Fruit fly (Drosophila melanogaster): Measurements from ENCODE around the gene Vha100-1.

Vha100-1 gene

DNA sequence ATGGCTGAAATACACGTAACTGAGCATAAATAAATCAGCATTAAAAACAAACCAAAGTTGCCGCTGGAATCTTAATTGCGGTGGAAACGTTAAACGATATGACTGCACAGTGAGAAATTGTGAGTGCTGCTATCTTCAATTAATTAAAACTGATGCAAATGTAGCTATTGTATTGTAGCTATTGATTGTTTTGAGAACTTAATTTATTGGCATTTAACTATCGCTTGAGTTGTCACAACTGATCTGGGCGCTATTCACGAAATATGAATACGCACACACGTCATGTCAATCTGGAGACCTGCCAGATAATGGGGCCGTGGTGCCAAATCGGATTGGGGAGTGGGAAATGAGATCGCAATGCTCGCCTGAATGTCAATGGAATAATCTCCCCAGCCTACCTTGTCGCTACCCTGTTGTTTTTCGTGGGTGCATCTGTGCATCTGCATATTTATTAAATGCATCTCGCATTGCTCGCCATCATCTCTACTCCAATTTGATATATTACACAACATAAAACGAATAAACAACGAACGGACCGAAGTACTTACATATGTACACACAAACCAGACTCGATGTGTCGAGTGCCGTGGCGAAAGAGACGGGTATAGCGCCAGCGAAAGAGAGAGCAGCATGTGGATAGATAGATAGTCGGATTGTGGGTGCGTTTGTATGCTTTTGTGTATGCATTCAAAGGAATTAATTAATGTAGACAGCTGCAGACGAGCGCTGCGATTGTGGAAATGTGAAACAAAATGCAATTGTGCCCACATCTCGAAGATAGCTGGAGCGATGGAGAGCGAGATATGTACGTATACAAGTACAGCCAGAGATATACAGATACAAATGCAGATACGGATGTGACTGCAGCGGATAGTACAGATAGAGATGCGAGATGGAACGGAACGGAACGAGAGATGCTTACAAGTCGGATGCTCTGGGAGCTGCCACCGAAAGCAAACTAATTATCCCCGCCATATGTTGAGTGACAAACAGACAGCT, 47.2 kb upstream of the Vha100-1 start (continued):
- TF ChIP-seq spab (GFP tag; optimal IDR thresholded peaks at IDR 0.05) (peak; percentile 31), CG6854 (GFP tag; optimal IDR thresholded peaks at IDR 0.05) (no peak), CG8632 (GFP tag; optimal IDR thresholded peaks at IDR 0.05) (peak; percentile 33), fkh (GFP tag; optimal IDR thresholded peaks at IDR 0.05) (peak; percentile 88), CG31627 (GFP tag; optimal IDR thresholded peaks at IDR 0.05) (peak; percentile 34), Eip75B (GFP tag; optimal IDR thresholded peaks at IDR 0.05) (peak; percentile 3), CG6276 (GFP tag; optimal IDR thresholded peaks at IDR 0.05) (no peak), CG10669 (GFP tag; optimal IDR thresholded peaks at IDR 0.05) (peak; percentile 47), Smox (GFP tag; optimal IDR thresholded peaks at IDR 0.05) (peak; percentile 50), acj6 (GFP tag; optimal IDR thresholded peaks at IDR 0.05) (peak; percentile 46), CG8119 (GFP tag; IDR thresholded peaks at IDR 0.05) (no peak)

- no peak for TF ChIP-seq Hr38 (GFP tag; optimal IDR thresholded peaks at IDR 0.05)
- peak; percentile 49 for TF ChIP-seq fkh (GFP tag; optimal IDR thresholded peaks at IDR 0.05)
- no peak for TF ChIP-seq Eip75B (GFP tag; optimal IDR thresholded peaks at IDR 0.05)
- peak in 1 of 2 experiments; percentile 63 for TF ChIP-seq ss (GFP tag; optimal IDR thresholded peaks at IDR 0.05)
- TF ChIP-seq lz (GFP tag; optimal IDR thresholded peaks at IDR 0.05) = no peak
These were observed 44.1 kb upstream of the Vha100-1 start for dm6 chr3R:29086896-29087295.

DNA sequence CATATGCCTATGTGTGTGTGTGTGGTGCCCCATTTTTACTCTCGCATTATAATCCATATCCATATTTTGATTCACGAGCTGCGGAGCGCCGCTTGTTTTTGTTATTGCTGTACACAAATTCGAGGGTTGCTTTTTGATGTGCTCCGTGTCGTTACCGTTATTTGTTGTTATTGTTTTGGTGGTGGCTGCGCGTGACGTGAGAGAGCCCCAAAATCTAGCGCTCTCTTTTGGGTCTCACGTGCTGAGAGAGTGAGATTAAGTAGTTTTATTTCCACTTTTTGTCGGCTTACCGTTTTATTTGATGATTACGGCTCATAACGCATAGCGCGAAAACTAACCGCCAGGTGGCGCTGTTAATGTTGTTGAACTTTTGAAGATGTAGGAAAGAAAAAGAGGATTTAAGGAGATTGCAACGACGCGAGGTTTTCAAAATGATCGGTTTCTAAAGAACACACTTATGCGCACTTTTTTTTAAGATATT, 43.7 kb upstream of the Vha100-1 start:
- TF ChIP-seq CG3032 (tag; optimal IDR thresholded peaks at IDR 0.05) (no peak), Eip78C (GFP tag) (peak; percentile 35), spab (GFP tag; optimal IDR thresholded peaks at IDR 0.05) (no peak), Lpt (GFP tag; optimal IDR thresholded peaks at IDR 0.05) (no peak), Ets21C (GFP tag; optimal IDR thresholded peaks at IDR 0.05) (no peak)

DNA sequence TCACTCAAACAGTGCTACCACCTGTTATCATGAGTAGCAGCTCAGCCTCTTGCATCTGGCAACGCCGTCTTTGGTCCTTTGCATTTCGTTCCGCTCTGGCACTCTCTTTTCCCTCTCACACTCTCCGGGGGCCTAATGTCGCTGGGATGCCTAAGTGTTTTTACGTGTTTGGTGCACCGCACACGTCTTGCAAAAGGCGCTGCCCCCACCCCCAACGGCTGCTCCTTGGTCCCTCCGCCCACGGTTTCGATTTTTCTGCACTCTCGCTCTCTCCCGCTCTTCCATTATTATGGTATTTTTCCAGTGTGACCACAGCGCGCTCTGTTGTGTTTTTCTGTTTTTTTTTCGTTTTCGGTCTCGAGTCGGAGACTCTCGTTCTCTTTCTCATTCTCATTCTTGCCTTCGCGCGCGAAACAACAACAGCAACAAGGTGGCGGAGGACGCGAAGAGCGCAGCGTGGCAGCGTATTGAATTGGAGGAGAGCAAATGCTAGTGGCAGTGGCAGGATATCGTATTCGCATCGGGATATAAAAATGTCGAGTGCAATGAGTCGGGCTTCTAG, 43.0 kb upstream of the Vha100-1 start:
- TF ChIP-seq lz (GFP tag; optimal IDR thresholded peaks at IDR 0.05) (no peak), eg (GFP tag; IDR thresholded peaks at IDR 0.05) (peak; percentile 39; the same call in 1 of the 3 replicates), cyc (GFP tag; optimal IDR thresholded peaks at IDR 0.05) (no peak), CG11762 (GFP tag; optimal IDR thresholded peaks at IDR 0.05; ENCODE audit: insufficient read depth) (no peak), CG16779 (tag; optimal IDR thresholded peaks at IDR 0.05) (peak; percentile 10), dsx (GFP tag; optimal IDR thresholded peaks at IDR 0.05; ENCODE audit: poor library complexity, severe bottlenecking) (no peak), Ets96B (tag; optimal IDR thresholded peaks at IDR 0.05) (no peak), ss (GFP tag; optimal IDR thresholded peaks at IDR 0.05) (peak; percentile 16 to 63), esn (GFP tag; optimal IDR thresholded peaks at IDR 0.05) (no peak), Sox14 (GFP tag; optimal IDR thresholded peaks at IDR 0.05) (no peak), achi (GFP tag; optimal IDR thresholded peaks at IDR 0.05) (no peak), CG6854 (GFP tag; optimal IDR thresholded peaks at IDR 0.05) (peak; percentile 22), pdm3 (GFP tag; optimal IDR thresholded peaks at IDR 0.05) (no peak), CG10669 (GFP tag; optimal IDR thresholded peaks at IDR 0.05) (no peak), Hr4 (GFP tag; optimal IDR thresholded peaks at IDR 0.05) (no peak), CG9139 (GFP tag; optimal IDR thresholded peaks at IDR 0.05) (peak; percentile 19), CG3032 (tag; optimal IDR thresholded peaks at IDR 0.05) (no peak), CG8119 (GFP tag; IDR thresholded peaks at IDR 0.05) (no peak), Blimp-1 (GFP tag; optimal IDR thresholded peaks at IDR 0.05) (no peak), CG15336 (GFP tag; IDR thresholded peaks at IDR 0.05) (no peak), CG34406 (GFP tag; optimal IDR thresholded peaks at IDR 0.05) (no peak), fd59A (GFP tag; optimal IDR thresholded peaks at IDR 0.05) (no peak), net (GFP tag; optimal IDR thresholded peaks at IDR 0.05) (no peak), CG11294 (GFP tag; IDR thresholded peaks at IDR 0.05) (no peak), Sox15 (GFP tag; optimal IDR thresholded peaks at IDR 0.05) (no peak), CG6163 (GFP tag; IDR thresholded peaks at IDR 0.05) (peak; percentile 77), CG8632 (GFP tag; optimal IDR thresholded peaks at IDR 0.05) (no peak), fkh (GFP tag; optimal IDR thresholded peaks at IDR 0.05) (no peak), Sox102F (GFP tag; optimal IDR thresholded peaks at IDR 0.05) (no peak), CG32006 (GFP tag; optimal IDR thresholded peaks at IDR 0.05) (no peak), CG10631 (GFP tag; optimal IDR thresholded peaks at IDR 0.05) (no peak), CG3919 (GFP tag; optimal IDR thresholded peaks at IDR 0.05) (peak; percentile 38)

Measured in whole organism, prepupa.